Fruit fly (Drosophila melanogaster) whole organism, wandering third instar larva: ENCODE measurements around the gene CG18265.

ENCODE experiments used
- CG9705 ChIP-seq: fragments of 200-800 bp; sonication (Bioruptor generic); optimal IDR thresholded peaks from 2 replicates; lab custom pipeline; 2018; ENCODE audit warnings: missing biosample characterization, mild to moderate bottlenecking, missing genetic modification characterization
- GATAd ChIP-seq: sonication (Bioruptor generic); optimal IDR thresholded peaks from 2 replicates; lab custom pipeline; 2016; ENCODE audit warnings: missing biosample characterization, missing genetic modification characterization
- HLH106 ChIP-seq: fragments of 200-800 bp; optimal IDR thresholded peaks from 3 replicates; lab custom pipeline; 2019; ENCODE audit warnings: missing biosample characterization, mild to moderate bottlenecking, missing genetic modification characterization, moderate library complexity
- OdsH ChIP-seq: fragments of 200-800 bp; sonication (Bioruptor generic); optimal IDR thresholded peaks from 2 replicates; lab custom pipeline; 2016; ENCODE audit warnings: missing biosample characterization, mild to moderate bottlenecking, missing genetic modification characterization
- br ChIP-seq: fragments of 200-800 bp; sonication (Bioruptor generic); optimal IDR thresholded peaks from 2 replicates; lab custom pipeline; 2016; ENCODE audit warnings: missing biosample characterization, missing genetic modification characterization
- dsf ChIP-seq: sonication (Bioruptor generic); optimal IDR thresholded peaks from 2 replicates; lab custom pipeline; 2016; ENCODE audit warnings: missing biosample characterization, missing genetic modification characterization, borderline replicate concordance
- foxo ChIP-seq, 2 experiments: fragments of 200-800 bp; sonication (Bioruptor generic); optimal IDR thresholded peaks; 2 replicates in 1 of 2; 3 replicates in 1 of 2; lab custom pipeline; 2016 to 2017; ENCODE audit warnings: missing biosample characterization in 2 of 2, missing genetic modification characterization in 2 of 2
- h ChIP-seq: fragments of 200-800 bp; sonication (Bioruptor generic); optimal IDR thresholded peaks from 3 replicates; lab custom pipeline; 2016; ENCODE audit warnings: missing biosample characterization, mild to moderate bottlenecking, missing genetic modification characterization
- jim ChIP-seq: fragments of 175-275, 200-325 bp; sonication (Bioruptor generic); optimal IDR thresholded peaks from 2 replicates; lab custom pipeline; 2016; ENCODE audit warnings: missing biosample characterization, mild to moderate bottlenecking, missing genetic modification characterization
- psq ChIP-seq: fragments of 200-800 bp; sonication (Bioruptor generic); optimal IDR thresholded peaks from 3 replicates; lab custom pipeline; 2017; ENCODE audit warnings: missing biosample characterization, mild to moderate bottlenecking, missing genetic modification characterization, moderate library complexity
- rgr ChIP-seq: fragments of 200-800 bp; sonication (Bioruptor generic); optimal IDR thresholded peaks from 3 replicates; lab custom pipeline; 2016; ENCODE audit warnings: missing biosample characterization, mild to moderate bottlenecking, missing genetic modification characterization
- sage ChIP-seq: fragments of 200-800 bp; sonication (Bioruptor generic); optimal IDR thresholded peaks from 2 replicates; lab custom pipeline; 2016; ENCODE audit warnings: missing biosample characterization, mild to moderate bottlenecking, missing genetic modification characterization
- tai ChIP-seq: sonication (Bioruptor generic); optimal IDR thresholded peaks from 2 replicates; lab custom pipeline; 2016; ENCODE audit warnings: missing biosample characterization, missing genetic modification characterization
- usp ChIP-seq: fragments of >200 bp; optimal IDR thresholded peaks from 2 replicates; lab custom pipeline; 2017; ENCODE audit warnings: missing biosample characterization, missing genetic modification characterization

CG18265 gene

dm6 chr3L:17506830-17507229 lies 67.6 kb downstream of the CG18265 start:
- TF ChIP-seq dsf (GFP tag; lab: Kevin White, UChicago) (no peak), GATAd (GFP tag; lab: Kevin White, UChicago) (no peak), usp (GFP tag; lab: Kevin White, UChicago) (no peak), tai (no peak), OdsH (GFP tag; lab: Kevin White, UChicago) (no peak), foxo (GFP tag; optimal IDR thresholded peaks at IDR 0.05; lab: Kevin White, UChicago) (peak in 1 of 2 experiments; percentile 11), jim (GFP tag; lab: Kevin White, UChicago) (no peak), rgr (peak; percentile 38), HLH106 (tag; lab: Kevin White, UChicago) (peak; percentile 15), CG9705 (GFP tag; lab: Kevin White, UChicago) (no peak), sage (GFP tag; lab: Kevin White, UChicago) (no peak), br (no peak), h (GFP tag; lab: Kevin White, UChicago) (peak; percentile 5), psq (no peak)
